Worm (Caenorhabditis elegans): Measurements from ENCODE around the gene nhr-238.

ce11 chrV:1643886-1644285, 14.7 kb upstream of the nhr-238 start, which contains the start of gene alh-2:
- TF ChIP-seq lin-11 (tag; optimal IDR thresholded peaks at IDR 0.05), result no peak
- TF ChIP-seq T23F11.4 (GFP tag; optimal IDR thresholded peaks at IDR 0.05), result no peak
- TF ChIP-seq ceh-14 (tag; optimal IDR thresholded peaks at IDR 0.05), result no peak
- no peak for TF ChIP-seq hlh-30 (tag; optimal IDR thresholded peaks at IDR 0.05; ENCODE audit: insufficient read depth)
- no peak for TF ChIP-seq ceh-18 (tag; optimal IDR thresholded peaks at IDR 0.05)
- no peak for TF ChIP-seq nhr-11 (tag; optimal IDR thresholded peaks at IDR 0.05)
- TF ChIP-seq nfya-1 (tag; optimal IDR thresholded peaks at IDR 0.05), result no peak
- no peak for TF ChIP-seq pros-1 (tag; optimal IDR thresholded peaks at IDR 0.05)
- no peak for TF ChIP-seq pha-2 (tag; optimal IDR thresholded peaks at IDR 0.05)
- no peak for TF ChIP-seq pqm-1 (tag; optimal IDR thresholded peaks at IDR 0.05)
- TF ChIP-seq elt-2 (tag; optimal IDR thresholded peaks at IDR 0.05), result no peak
